Worm (Caenorhabditis elegans) whole organism, L2 larva: ENCODE data around the gene qua-1.

Experiments
- C34F6.9 ChIP-seq: fragments of 150-350 bp; optimal IDR thresholded peaks from 2 replicates; lab custom pipeline; 2014; ENCODE audit warnings: missing biosample characterization, missing genetic modification characterization
- F13H6.1 ChIP-seq: sonication (generic microtip); optimal IDR thresholded peaks from 2 replicates; lab custom pipeline; 2016; ENCODE audit warnings: missing genetic modification characterization, missing compliant biosample characterization
- alr-1 ChIP-seq: fragments of 150-350 bp; optimal IDR thresholded peaks from 2 replicates; lab custom pipeline; 2014; ENCODE audit warnings: missing biosample characterization, missing genetic modification characterization
- aly-2 ChIP-seq: fragments of 150-350 bp; optimal IDR thresholded peaks from 2 replicates; lab custom pipeline; 2014; ENCODE audit warnings: missing biosample characterization, missing genetic modification characterization
- ama-1 ChIP-seq: fragments of 150-350 bp; optimal IDR thresholded peaks from 2 replicates; lab custom pipeline; 2018; ENCODE audit warnings: inconsistent platforms
- blmp-1 ChIP-seq: sonication (generic microtip); optimal IDR thresholded peaks from 2 replicates; lab custom pipeline; 2017; ENCODE audit warnings: missing genetic modification characterization, mild to moderate bottlenecking, missing compliant biosample characterization, antibody characterized with exemption, moderate library complexity; ENCODE audit not compliant: insufficient read depth
- ceh-16 ChIP-seq: fragments of 150-350 bp; optimal IDR thresholded peaks from 2 replicates; lab custom pipeline; 2014; ENCODE audit warnings: missing biosample characterization, missing genetic modification characterization
- ceh-82 ChIP-seq: fragments of 150-350 bp; optimal IDR thresholded peaks from 2 replicates; lab custom pipeline; 2014; ENCODE audit warnings: missing biosample characterization, missing genetic modification characterization
- egl-27 ChIP-seq: sonication (generic microtip); optimal IDR thresholded peaks from 3 replicates; lab custom pipeline; 2017; ENCODE audit warnings: missing biosample characterization, missing genetic modification reagents, missing genetic modification characterization
- elt-3 ChIP-seq: sonication (generic microtip); optimal IDR thresholded peaks from 2 replicates; lab custom pipeline; 2017; ENCODE audit warnings: missing biosample characterization, missing genetic modification characterization
- fos-1 ChIP-seq: fragments of 150-350 bp; optimal IDR thresholded peaks from 2 replicates; lab custom pipeline; 2014; ENCODE audit warnings: missing biosample characterization, missing genetic modification characterization
- lin-11 ChIP-seq: fragments of 150-350 bp; sonication (generic microtip); optimal IDR thresholded peaks from 2 replicates; lab custom pipeline; 2014; ENCODE audit warnings: missing biosample characterization, missing genetic modification characterization, inconsistent platforms, mixed read lengths
- lin-13 ChIP-seq: fragments of 150-350 bp; optimal IDR thresholded peaks from 2 replicates; lab custom pipeline; 2014; ENCODE audit warnings: missing biosample characterization, missing genetic modification reagents, missing genetic modification characterization
- lin-39 ChIP-seq: fragments of 150-350 bp; optimal IDR thresholded peaks from 2 replicates; lab custom pipeline; 2014; ENCODE audit warnings: missing biosample characterization, missing genetic modification reagents, missing genetic modification characterization
- lsy-2 ChIP-seq, 2 experiments: fragments of 150-350 bp in 1 of 2; sonication (generic microtip) in 1 of 2; optimal IDR thresholded peaks; 2 replicates each; lab custom pipeline; 2014 to 2017; ENCODE audit warnings: missing biosample characterization in 2 of 2, missing genetic modification characterization in 2 of 2
- mab-5 ChIP-seq: fragments of 150-350 bp; optimal IDR thresholded peaks from 2 replicates; lab custom pipeline; 2014; ENCODE audit warnings: missing biosample characterization, missing genetic modification characterization
- mbf-1 ChIP-seq: sonication (generic microtip); optimal IDR thresholded peaks from 2 replicates; lab custom pipeline; 2017; ENCODE audit warnings: missing biosample characterization, missing genetic modification characterization
- mdl-1 ChIP-seq, 2 experiments: fragments of 150-350 bp in 1 of 2; sonication (generic microtip) in 1 of 2; optimal IDR thresholded peaks; 2 replicates each; lab custom pipeline; 2017; ENCODE audit warnings: missing biosample characterization in 2 of 2, missing genetic modification characterization in 2 of 2
- nhr-10 ChIP-seq: sonication (generic microtip); optimal IDR thresholded peaks from 2 replicates; lab custom pipeline; 2017; ENCODE audit warnings: missing biosample characterization, missing genetic modification characterization
- nhr-11 ChIP-seq: fragments of 150-350 bp; optimal IDR thresholded peaks from 2 replicates; lab custom pipeline; 2014; ENCODE audit warnings: missing biosample characterization, missing genetic modification characterization
- nhr-21 ChIP-seq: fragments of 150-350 bp; optimal IDR thresholded peaks from 2 replicates; lab custom pipeline; 2014; ENCODE audit warnings: missing biosample characterization, missing genetic modification characterization
- nhr-23 ChIP-seq: fragments of 150-350 bp; optimal IDR thresholded peaks from 2 replicates; lab custom pipeline; 2014; ENCODE audit warnings: missing biosample characterization, missing genetic modification reagents, missing genetic modification characterization
- nhr-237 ChIP-seq: fragments of 150-350 bp; optimal IDR thresholded peaks from 2 replicates; lab custom pipeline; 2014; ENCODE audit warnings: missing biosample characterization, missing genetic modification characterization
- nhr-25 ChIP-seq: fragments of 150-350 bp; sonication (generic microtip); optimal IDR thresholded peaks from 3 replicates; lab custom pipeline; 2014; ENCODE audit warnings: missing biosample characterization, missing genetic modification characterization
- nhr-6 ChIP-seq: fragments of 150-350 bp; optimal IDR thresholded peaks from 2 replicates; lab custom pipeline; 2014; ENCODE audit warnings: missing biosample characterization, missing genetic modification characterization
- nhr-77 ChIP-seq: fragments of 150-350 bp; optimal IDR thresholded peaks from 2 replicates; lab custom pipeline; 2014; ENCODE audit warnings: missing biosample characterization, missing genetic modification characterization
- peb-1 ChIP-seq: fragments of 150-350 bp; optimal IDR thresholded peaks from 2 replicates; lab custom pipeline; 2014; ENCODE audit warnings: missing biosample characterization, missing genetic modification characterization
- sem-4 ChIP-seq: fragments of 150-350 bp; optimal IDR thresholded peaks from 2 replicates; lab custom pipeline; 2014; ENCODE audit warnings: missing biosample characterization, missing genetic modification reagents, missing genetic modification characterization
- skn-1 ChIP-seq: sonication (generic microtip); optimal IDR thresholded peaks from 2 replicates; lab custom pipeline; 2017; ENCODE audit warnings: missing biosample characterization, missing genetic modification characterization
- sma-9 ChIP-seq, 2 experiments: fragments of 150-350 bp in 1 of 2; sonication (generic microtip) in 1 of 2; optimal IDR thresholded peaks; 2 replicates each; lab custom pipeline; 2014 to 2016; ENCODE audit warnings: missing genetic modification characterization in 2 of 2, mild to moderate bottlenecking in 1 of 2, missing biosample characterization in 1 of 2, missing compliant biosample characterization in 1 of 2, missing genetic modification reagents in 1 of 2, moderate library complexity in 1 of 2
- snpc-4 ChIP-seq: fragments of 150-350 bp; optimal IDR thresholded peaks from 2 replicates; lab custom pipeline; 2014; ENCODE audit warnings: missing biosample characterization, missing genetic modification characterization
- unc-39 ChIP-seq: fragments of 150-350 bp; optimal IDR thresholded peaks from 2 replicates; lab custom pipeline; 2014; ENCODE audit warnings: missing biosample characterization, missing genetic modification characterization
- unc-55 ChIP-seq: fragments of 150-350 bp; sonication (generic microtip); optimal IDR thresholded peaks from 3 replicates; lab custom pipeline; 2014; ENCODE audit warnings: missing biosample characterization, missing genetic modification reagents, missing genetic modification characterization
- unc-62 ChIP-seq: fragments of 150-350 bp; optimal IDR thresholded peaks from 2 replicates; lab custom pipeline; 2014; ENCODE audit warnings: missing biosample characterization, missing genetic modification reagents, missing genetic modification characterization
- zag-1 ChIP-seq: fragments of 150-350 bp; optimal IDR thresholded peaks from 2 replicates; lab custom pipeline; 2014; ENCODE audit warnings: missing biosample characterization, missing genetic modification characterization

The qua-1 gene

ce11 chrII:8230976-8231375 lies 32.4 kb downstream of the qua-1 start, which contains the start of gene M110.9:
M110.9 (plus strand) TSS chrII:8231276.
- no peak for TF ChIP-seq blmp-1
- TF ChIP-seq mdl-1 (tag; optimal IDR thresholded peaks at IDR 0.05; lab: Kevin White, UChicago), result no peak
- TF ChIP-seq lin-39 (tag; lab: Kevin White, UChicago), result no peak
- no peak for TF ChIP-seq ceh-16
- TF ChIP-seq fos-1 (tag; lab: Kevin White, UChicago), result no peak
- no peak for TF ChIP-seq zag-1 (tag; lab: Kevin White, UChicago)
- no peak for TF ChIP-seq lsy-2 (tag; optimal IDR thresholded peaks at IDR 0.05; lab: Kevin White, UChicago)
- TF ChIP-seq nhr-6 (tag; lab: Kevin White, UChicago), result no peak
- no peak for TF ChIP-seq peb-1 (tag; lab: Kevin White, UChicago)
- no peak for TF ChIP-seq nhr-237 (tag; lab: Kevin White, UChicago)
- no peak for TF ChIP-seq aly-2 (tag; lab: Kevin White, UChicago)
- no peak for TF ChIP-seq C34F6.9 (tag; lab: Kevin White, UChicago)
- TF ChIP-seq sem-4 (tag; lab: Kevin White, UChicago), result no peak
- no peak for TF ChIP-seq F13H6.1 (tag; lab: Kevin White, UChicago)
- no peak for TF ChIP-seq ceh-82 (tag; lab: Kevin White, UChicago)
- TF ChIP-seq mab-5, result no peak
- TF ChIP-seq egl-27, result no peak
- no peak for TF ChIP-seq skn-1 (tag; lab: Kevin White, UChicago)

DNA sequence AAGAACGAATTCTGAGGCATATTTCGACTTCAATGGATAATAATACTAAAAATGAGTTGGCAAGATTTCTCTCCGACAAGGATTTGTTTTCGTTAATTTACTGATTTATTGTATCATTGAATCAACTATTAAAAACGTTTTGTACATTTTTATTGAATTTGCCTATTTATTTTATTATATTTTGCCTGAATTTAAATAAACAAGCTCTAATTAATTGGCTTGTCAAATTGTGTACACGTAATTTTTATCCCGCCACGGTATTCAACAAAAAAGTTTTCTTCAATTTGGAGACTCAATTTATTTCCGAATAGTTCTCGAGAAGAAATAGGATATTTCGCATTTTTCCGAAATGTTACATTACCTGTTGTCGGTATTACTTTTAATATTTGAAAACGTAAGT lies 33.9 kb downstream of the qua-1 start, which contains the start of gene M110.7:
Gene M110.7 (plus strand): TSS at position 301 of the 400 bp plus-strand sequence.
- TF ChIP-seq lin-13 (GFP tag; lab: Kevin White, UChicago) (no peak), F13H6.1 (tag; lab: Kevin White, UChicago) (no peak), unc-62 (GFP tag; lab: Kevin White, UChicago) (no peak), zag-1 (tag; lab: Kevin White, UChicago) (no peak), skn-1 (tag; lab: Kevin White, UChicago) (no peak), ceh-82 (tag; lab: Kevin White, UChicago) (no peak), nhr-77 (no peak), C34F6.9 (tag; lab: Kevin White, UChicago) (no peak), ama-1 (no peak), sem-4 (tag; lab: Kevin White, UChicago) (no peak), elt-3 (tag; lab: Kevin White, UChicago) (no peak), snpc-4 (tag; lab: Kevin White, UChicago) (no peak), aly-2 (tag; lab: Kevin White, UChicago) (no peak), nhr-6 (tag; lab: Kevin White, UChicago) (no peak), nhr-10 (tag; lab: Kevin White, UChicago) (no peak), nhr-21 (no peak), nhr-11 (tag; lab: Kevin White, UChicago) (no peak), fos-1 (tag; lab: Kevin White, UChicago) (no peak)

DNA sequence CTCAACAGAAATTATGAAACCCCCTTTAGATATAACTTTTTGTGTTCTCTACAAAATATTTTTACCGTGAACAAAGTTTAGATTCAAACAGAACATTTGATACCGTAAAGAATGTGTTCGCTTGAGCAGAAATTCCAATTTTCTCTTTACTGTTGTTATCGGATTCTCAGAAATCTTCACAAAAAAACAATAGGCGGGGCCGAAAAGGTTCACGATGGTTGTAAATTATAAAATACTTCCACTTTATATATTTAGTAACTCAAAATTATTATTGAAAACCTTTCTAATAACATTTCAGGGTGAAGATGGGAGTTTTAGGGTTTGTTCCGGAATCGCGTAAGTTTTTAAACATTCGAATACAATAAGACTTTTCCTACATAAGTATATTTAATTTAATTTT lies 39.6 kb downstream of the qua-1 start, which contains the start of gene nlp-5:
Gene nlp-5 (plus strand): TSS at position 301 of the 400 bp plus-strand sequence.
- TF ChIP-seq mdl-1 (tag; optimal IDR thresholded peaks at IDR 0.05; lab: Kevin White, UChicago) (no peak), alr-1 (tag; lab: Kevin White, UChicago) (no peak), sma-9 (GFP tag; optimal IDR thresholded peaks at IDR 0.05; lab: Kevin White, UChicago) (no peak), sma-9 (tag; optimal IDR thresholded peaks at IDR 0.05; lab: Kevin White, UChicago) (no peak), nhr-237 (tag; lab: Kevin White, UChicago) (no peak), nhr-6 (tag; lab: Kevin White, UChicago) (no peak), nhr-23 (no peak), lin-11 (no peak), F13H6.1 (tag; lab: Kevin White, UChicago) (no peak), zag-1 (tag; lab: Kevin White, UChicago) (no peak), egl-27 (no peak), C34F6.9 (tag; lab: Kevin White, UChicago) (no peak), unc-39 (no peak), lsy-2 (tag; optimal IDR thresholded peaks at IDR 0.05; lab: Kevin White, UChicago) (no peak), fos-1 (tag; lab: Kevin White, UChicago) (no peak), ama-1 (no peak), unc-55 (GFP tag; lab: Kevin White, UChicago) (no peak), mbf-1 (tag; lab: Kevin White, UChicago) (no peak), nhr-25 (tag; lab: Kevin White, UChicago) (no peak)

DNA sequence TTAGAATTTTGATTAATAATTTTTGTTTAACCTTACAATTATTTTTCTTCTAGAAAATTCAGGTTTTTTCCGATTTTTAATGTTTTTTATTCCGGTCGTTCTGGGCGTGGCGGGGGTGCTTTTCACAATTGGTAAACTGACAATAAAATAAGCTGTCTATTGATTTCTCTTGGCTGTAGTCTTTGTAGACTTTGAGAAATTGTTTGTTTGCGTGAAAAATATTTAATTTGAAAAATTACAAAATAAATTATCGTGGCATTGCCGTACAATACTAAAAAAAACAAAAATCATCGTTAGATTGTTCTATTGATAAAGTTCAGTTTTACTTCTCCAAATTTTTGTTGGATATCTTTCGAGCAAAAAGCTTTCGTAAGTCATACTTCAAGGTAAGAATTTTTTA lies 47.9 kb downstream of the qua-1 start, which contains the start of gene F35C11.3:
Gene F35C11.3 (plus strand): TSS at position 301 of the 400 bp plus-strand sequence.
- TF ChIP-seq C34F6.9 (tag; lab: Kevin White, UChicago), result no peak
- no peak for TF ChIP-seq unc-62 (GFP tag; lab: Kevin White, UChicago)
- no peak for TF ChIP-seq sem-4 (tag; lab: Kevin White, UChicago)
- TF ChIP-seq nhr-23, result no peak
